Worm (Caenorhabditis elegans) whole organism, late embryonic: ENCODE data around the gene Y14H12B.2.

Experiments
- C08G9.2 ChIP-seq: sonication (generic microtip); optimal IDR thresholded peaks from 2 replicates; lab custom pipeline; 2016; ENCODE audit warnings: mild to moderate bottlenecking, missing genetic modification characterization, moderate library complexity, missing compliant biosample characterization
- C38D4.7 ChIP-seq: fragments of 200-800 bp; sonication (Bioruptor generic); optimal IDR thresholded peaks from 2 replicates; lab custom pipeline; 2018; ENCODE audit warnings: mild to moderate bottlenecking, missing genetic modification characterization, moderate library complexity, missing compliant biosample characterization
- T23F11.4 ChIP-seq: fragments of 200-800 bp; sonication (Bioruptor generic); optimal IDR thresholded peaks from 2 replicates; lab custom pipeline; 2018; ENCODE audit warnings: mild to moderate bottlenecking, missing genetic modification characterization, missing compliant biosample characterization
- ahr-1 ChIP-seq: sonication (generic microtip); optimal IDR thresholded peaks from 2 replicates; lab custom pipeline; 2016; ENCODE audit warnings: missing genetic modification characterization, missing compliant biosample characterization
- ceh-14 ChIP-seq: sonication (generic microtip); optimal IDR thresholded peaks from 2 replicates; lab custom pipeline; 2016; ENCODE audit warnings: missing genotype, missing genetic modification characterization, missing compliant biosample characterization
- ceh-18 ChIP-seq: sonication (generic microtip); optimal IDR thresholded peaks from 2 replicates; lab custom pipeline; 2016; ENCODE audit warnings: missing genetic modification characterization, missing compliant biosample characterization
- ceh-24 ChIP-seq: sonication (generic microtip); optimal IDR thresholded peaks from 2 replicates; lab custom pipeline; 2016; ENCODE audit warnings: mild to moderate bottlenecking, missing genetic modification characterization, missing compliant biosample characterization
- ceh-31 ChIP-seq: sonication (generic microtip); optimal IDR thresholded peaks from 2 replicates; lab custom pipeline; 2016; ENCODE audit warnings: missing genetic modification characterization, missing compliant biosample characterization
- ceh-34 ChIP-seq: sonication (generic microtip); optimal IDR thresholded peaks from 2 replicates; lab custom pipeline; 2016; ENCODE audit warnings: mild to moderate bottlenecking, missing genetic modification characterization, missing compliant biosample characterization
- ceh-45 ChIP-seq: fragments of 200-800 bp; sonication (Bioruptor generic); IDR thresholded peaks from 2 replicates; pipeline ENCODE4 v1.3.6; 2022; ENCODE audit warnings: missing genetic modification reagents, missing genetic modification characterization, missing compliant biosample characterization
- ceh-6 ChIP-seq: fragments of 200-800 bp; sonication (Bioruptor generic); optimal IDR thresholded peaks from 2 replicates; lab custom pipeline; 2018; ENCODE audit warnings: mild to moderate bottlenecking, missing genetic modification characterization, missing compliant biosample characterization
- dve-1 ChIP-seq: sonication (generic microtip); optimal IDR thresholded peaks from 2 replicates; lab custom pipeline; 2017; ENCODE audit warnings: antibody characterized with exemption, mild to moderate bottlenecking, missing genetic modification characterization, missing compliant biosample characterization
- elt-2 ChIP-seq: sonication (generic microtip); optimal IDR thresholded peaks from 2 replicates; lab custom pipeline; 2016; ENCODE audit warnings: missing genetic modification reagents, missing genetic modification characterization, missing compliant biosample characterization
- elt-4 ChIP-seq: sonication (generic microtip); optimal IDR thresholded peaks from 2 replicates; lab custom pipeline; 2016; ENCODE audit warnings: missing genetic modification characterization, missing compliant biosample characterization
- eyg-1 ChIP-seq: sonication (generic microtip); optimal IDR thresholded peaks from 2 replicates; lab custom pipeline; 2016; ENCODE audit warnings: missing genotype, missing genetic modification characterization, missing compliant biosample characterization
- fkh-6 ChIP-seq: sonication (generic microtip); optimal IDR thresholded peaks from 2 replicates; lab custom pipeline; 2016; ENCODE audit warnings: missing genetic modification characterization, missing compliant biosample characterization
- gmeb-2 ChIP-seq: sonication (generic microtip); optimal IDR thresholded peaks from 2 replicates; lab custom pipeline; 2016; ENCODE audit warnings: missing genetic modification characterization, inconsistent platforms, missing compliant biosample characterization
- hlh-15 ChIP-seq: sonication (generic microtip); optimal IDR thresholded peaks from 2 replicates; lab custom pipeline; 2016; ENCODE audit warnings: missing genetic modification characterization, missing compliant biosample characterization
- hlh-6 ChIP-seq: sonication (generic microtip); optimal IDR thresholded peaks from 2 replicates; lab custom pipeline; 2016; ENCODE audit warnings: missing genotype, missing genetic modification characterization, missing compliant biosample characterization
- lim-6 ChIP-seq: sonication (generic microtip); optimal IDR thresholded peaks from 2 replicates; lab custom pipeline; 2016; ENCODE audit warnings: missing genetic modification characterization, missing compliant biosample characterization
- mec-3 ChIP-seq: sonication (generic microtip); optimal IDR thresholded peaks from 2 replicates; lab custom pipeline; 2016; ENCODE audit warnings: borderline replicate concordance, missing genetic modification characterization, missing compliant biosample characterization
- nfya-1 ChIP-seq: sonication (generic microtip); optimal IDR thresholded peaks from 2 replicates; lab custom pipeline; 2017; ENCODE audit warnings: missing genetic modification characterization, mild to moderate bottlenecking, missing compliant biosample characterization, antibody characterized with exemption, moderate library complexity
- nhr-232 ChIP-seq: sonication (generic microtip); optimal IDR thresholded peaks from 2 replicates; lab custom pipeline; 2016; ENCODE audit warnings: missing genetic modification characterization, missing compliant biosample characterization
- npax-4 ChIP-seq: sonication (generic microtip); optimal IDR thresholded peaks from 2 replicates; lab custom pipeline; 2016; ENCODE audit warnings: missing genetic modification characterization, missing compliant biosample characterization
- odd-2 ChIP-seq: sonication (generic microtip); optimal IDR thresholded peaks from 2 replicates; lab custom pipeline; 2017; ENCODE audit warnings: antibody characterized with exemption, mild to moderate bottlenecking, missing genetic modification characterization, missing compliant biosample characterization
- pag-3 ChIP-seq: sonication (generic microtip); optimal IDR thresholded peaks from 2 replicates; lab custom pipeline; 2016; ENCODE audit warnings: missing compliant biosample characterization, missing genetic modification characterization, borderline replicate concordance
- pax-1 ChIP-seq: fragments of 150-350 bp; optimal IDR thresholded peaks from 2 replicates; lab custom pipeline; 2014; ENCODE audit warnings: missing biosample characterization, missing genetic modification characterization
- pha-4 ChIP-seq: fragments of 150-350 bp; optimal IDR thresholded peaks from 2 replicates; lab custom pipeline; 2018; ENCODE audit warnings: missing biosample characterization, missing genetic modification reagents, missing genetic modification characterization
- pqm-1 ChIP-seq: sonication (generic microtip); optimal IDR thresholded peaks from 2 replicates; lab custom pipeline; 2016; ENCODE audit warnings: missing genetic modification characterization, missing compliant biosample characterization
- ref-2 ChIP-seq: sonication (generic microtip); optimal IDR thresholded peaks from 2 replicates; lab custom pipeline; 2016; ENCODE audit warnings: missing genetic modification characterization, missing compliant biosample characterization
- sdc-2 ChIP-seq: sonication (generic microtip); optimal IDR thresholded peaks from 2 replicates; lab custom pipeline; 2016; ENCODE audit warnings: missing genotype, missing genetic modification characterization, missing compliant biosample characterization
- sox-4 ChIP-seq: sonication (generic microtip); optimal IDR thresholded peaks from 2 replicates; lab custom pipeline; 2017; ENCODE audit warnings: mild to moderate bottlenecking, missing genetic modification characterization, inconsistent platforms, missing compliant biosample characterization
- ttx-3 ChIP-seq: sonication (generic microtip); optimal IDR thresholded peaks from 2 replicates; lab custom pipeline; 2016; ENCODE audit warnings: missing genetic modification reagents, missing genetic modification characterization, missing compliant biosample characterization
- unc-3 ChIP-seq, 2 experiments: fragments of 200-800 bp in 1 of 2; sonication (Bioruptor generic) in 1 of 2; sonication (generic microtip) in 1 of 2; conservative IDR thresholded peaks in 1 of 2; optimal IDR thresholded peaks in 1 of 2; 2 replicates each; pipeline versions ENCODE4 v1.3.6 to Lab custom; 2016 to 2022; ENCODE audit warnings: missing compliant biosample characterization in 2 of 2, missing genetic modification characterization in 2 of 2, missing genetic modification reagents in 1 of 2
- unc-86 ChIP-seq: sonication (generic microtip); optimal IDR thresholded peaks from 2 replicates; lab custom pipeline; 2016; ENCODE audit warnings: missing genetic modification characterization, missing compliant biosample characterization
- zip-5 ChIP-seq: sonication (generic microtip); optimal IDR thresholded peaks from 2 replicates; lab custom pipeline; 2016; ENCODE audit warnings: missing genetic modification characterization, missing compliant biosample characterization

Gene Y14H12B.2

ce11 chrII:3952368-3952767 lies 18.8 kb upstream of the Y14H12B.2 start:
- no peak for TF ChIP-seq ceh-31 (tag; lab: Kevin White, UChicago)
- TF ChIP-seq elt-2: no peak
- TF ChIP-seq ceh-6 (GFP tag; lab: Kevin White, UChicago): no peak
- TF ChIP-seq, all 69 proteins: peak for 0

ce11 chrII:3951354-3951753 lies 17.8 kb upstream of the Y14H12B.2 start:
- TF ChIP-seq unc-3 (GFP tag; conservative IDR thresholded peaks at IDR 0.05; lab: Robert Waterston, UW) (no peak), unc-3 (tag; optimal IDR thresholded peaks at IDR 0.05; lab: Kevin White, UChicago) (no peak), T23F11.4 (GFP tag; lab: Kevin White, UChicago) (no peak), pax-1 (tag; lab: Kevin White, UChicago) (no peak), mec-3 (tag; lab: Kevin White, UChicago) (no peak), ttx-3 (tag; lab: Kevin White, UChicago) (no peak), ceh-45 (no peak), pag-3 (tag; lab: Kevin White, UChicago) (no peak), C08G9.2 (tag; lab: Kevin White, UChicago) (no peak), unc-86 (tag; lab: Kevin White, UChicago) (no peak), npax-4 (no peak), lim-6 (tag; lab: Kevin White, UChicago) (no peak), C38D4.7 (GFP tag; lab: Kevin White, UChicago) (no peak), dve-1 (tag; lab: Kevin White, UChicago) (no peak), ref-2 (tag; lab: Kevin White, UChicago) (no peak), fkh-6 (tag; lab: Kevin White, UChicago) (no peak), sdc-2 (tag; lab: Kevin White, UChicago) (no peak), ceh-14 (tag; lab: Kevin White, UChicago) (no peak), ceh-18 (tag; lab: Kevin White, UChicago) (no peak)

- TF ChIP-seq hlh-6: no peak
- no peak for TF ChIP-seq ceh-24 (tag; lab: Kevin White, UChicago)
- TF ChIP-seq zip-5 (tag; lab: Kevin White, UChicago): no peak
Measured at ce11 chrII:3950077-3950476, 16.5 kb upstream of the Y14H12B.2 start, which contains the start of gene sea-2. sea-2 (plus strand) TSS chrII:3950377.

- TF ChIP-seq ref-2 (tag; lab: Kevin White, UChicago): no peak
- no peak for TF ChIP-seq pha-4 (tag; lab: Kevin White, UChicago)
- TF ChIP-seq fkh-6 (tag; lab: Kevin White, UChicago): no peak
- no peak for TF ChIP-seq ceh-34 (tag; lab: Kevin White, UChicago)
- TF ChIP-seq, all 69 proteins: peak for 0
Measured at ce11 chrII:3948507-3948906, 15.0 kb upstream of the Y14H12B.2 start.

ce11 chrII:3947404-3947803 lies 13.9 kb upstream of the Y14H12B.2 start:
- TF ChIP-seq nfya-1 (tag; lab: Kevin White, UChicago): peak; percentile 82
- no peak for TF ChIP-seq gmeb-2 (tag; lab: Kevin White, UChicago)

ce11 chrII:3935990-3936389 lies 2.5 kb upstream of the Y14H12B.2 start:
- TF ChIP-seq elt-4 (no peak), ceh-34 (tag; lab: Kevin White, UChicago) (no peak), odd-2 (tag; lab: Kevin White, UChicago) (no peak), eyg-1 (tag; lab: Kevin White, UChicago) (no peak), ceh-14 (tag; lab: Kevin White, UChicago) (no peak), pha-4 (tag; lab: Kevin White, UChicago) (no peak), pqm-1 (no peak), hlh-15 (tag; lab: Kevin White, UChicago) (no peak), ahr-1 (tag; lab: Kevin White, UChicago) (no peak), sox-4 (tag; lab: Kevin White, UChicago) (no peak), nhr-232 (tag; lab: Kevin White, UChicago) (no peak), pag-3 (tag; lab: Kevin White, UChicago) (no peak)
